Worm (Caenorhabditis elegans): ENCODE results near the gene apc-11.

Gene apc-11

DNA sequence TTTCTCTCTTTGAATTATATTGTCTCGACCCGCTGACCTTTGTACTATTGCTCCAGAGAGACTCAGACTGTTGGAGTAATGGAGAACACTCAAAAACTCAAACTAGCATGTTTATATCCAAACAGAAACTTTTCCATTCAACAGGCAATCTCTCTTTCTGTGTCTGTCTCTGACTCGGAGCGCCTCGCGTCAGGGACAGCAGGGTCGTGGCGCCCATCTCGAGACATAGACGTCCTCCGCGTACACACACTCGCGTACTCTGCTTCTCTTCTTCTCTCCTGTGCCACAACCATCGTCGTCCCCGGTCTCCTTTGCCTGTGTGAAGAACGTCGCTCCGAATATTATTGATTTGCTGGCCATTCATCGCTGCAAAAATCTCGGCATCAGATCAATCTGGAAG lies 42.3 kb downstream of the apc-11 start:
- TF ChIP-seq fos-1 (tag; optimal IDR thresholded peaks at IDR 0.05) (no peak), lin-39 (tag; optimal IDR thresholded peaks at IDR 0.05) (no peak), alr-1 (tag; optimal IDR thresholded peaks at IDR 0.05; ENCODE audit: borderline replicate concordance) (no peak), C34B4.2 (tag; optimal IDR thresholded peaks at IDR 0.05) (no peak), dpl-1 (GFP tag; optimal IDR thresholded peaks at IDR 0.05) (peak; percentile 21 to 47 (median 43)), zag-1 (tag; optimal IDR thresholded peaks at IDR 0.05) (no peak), ces-1 (GFP tag; optimal IDR thresholded peaks at IDR 0.05) (no peak), mef-2 (tag; optimal IDR thresholded peaks at IDR 0.05) (no peak), lin-14 (GFP tag; optimal IDR thresholded peaks at IDR 0.05) (peak; percentile 97), xbp-1 (tag; optimal IDR thresholded peaks at IDR 0.05) (peak; percentile 15), mep-1 (tag; optimal IDR thresholded peaks at IDR 0.05) (peak; percentile 61), nhr-19 (GFP tag; conservative IDR thresholded peaks at IDR 0.05) (peak; percentile 64), F16B12.6 (tag; optimal IDR thresholded peaks at IDR 0.05) (no peak), hlh-4 (tag; optimal IDR thresholded peaks at IDR 0.05) (no peak), lin-15B (tag; optimal IDR thresholded peaks at IDR 0.05) (no peak), unc-98 (GFP tag; IDR thresholded peaks at IDR 0.05) (no peak), nhr-71 (tag; optimal IDR thresholded peaks at IDR 0.05) (peak; percentile 73), snpc-4 (tag; optimal IDR thresholded peaks at IDR 0.05) (peak; percentile 23), efl-1 (optimal IDR thresholded peaks at IDR 0.05) (peak; percentile 55 to 63), efl-1 (GFP tag; optimal IDR thresholded peaks at IDR 0.05 in 1 of 2) (peak in 1 of 2 experiments; percentile 24), nhr-76 (tag; optimal IDR thresholded peaks at IDR 0.05) (no peak), ceh-88 (GFP tag; IDR thresholded peaks at IDR 0.05) (no peak), dsc-1 (tag; optimal IDR thresholded peaks at IDR 0.05) (peak; percentile 23), ceh-8 (GFP tag; optimal IDR thresholded peaks at IDR 0.05) (no peak), jun-1 (tag; optimal IDR thresholded peaks at IDR 0.05) (peak; percentile 57), ztf-4 (tag; optimal IDR thresholded peaks at IDR 0.05) (peak; percentile 20), sox-4 (tag; optimal IDR thresholded peaks at IDR 0.05) (no peak), skn-1 (tag; optimal IDR thresholded peaks at IDR 0.05) (peak; percentile 67), lsy-2 (tag; optimal IDR thresholded peaks at IDR 0.05) (peak; percentile 48 to 77), vab-15 (tag; optimal IDR thresholded peaks at IDR 0.05) (no peak), fkh-4 (tag; optimal IDR thresholded peaks at IDR 0.05; ENCODE audit: borderline replicate concordance) (no peak), egl-13 (tag; optimal IDR thresholded peaks at IDR 0.05) (peak; percentile 7), tbx-2 (tag; optimal IDR thresholded peaks at IDR 0.05) (peak; percentile 60), pqm-1 (tag; optimal IDR thresholded peaks at IDR 0.05) (no peak), nhr-77 (tag; optimal IDR thresholded peaks at IDR 0.05) (peak; percentile 83), nhr-47 (tag; optimal IDR thresholded peaks at IDR 0.05) (peak; percentile 44), nhr-28 (tag; optimal IDR thresholded peaks at IDR 0.05) (no peak), ceh-82 (tag; optimal IDR thresholded peaks at IDR 0.05) (peak in 2 of 3 experiments; percentile 31 to 81), elt-3 (tag; optimal IDR thresholded peaks at IDR 0.05) (peak in 1 of 6 experiments; percentile 39), nhr-84 (tag; optimal IDR thresholded peaks at IDR 0.05) (no peak), grh-1 (GFP tag; IDR thresholded peaks at IDR 0.05) (no peak), rnt-1 (tag; optimal IDR thresholded peaks at IDR 0.05) (peak; percentile 57), egl-27 (tag; optimal IDR thresholded peaks at IDR 0.05) (peak; percentile 6 to 36), nhr-90 (tag; optimal IDR thresholded peaks at IDR 0.05; ENCODE audit: poor library complexity) (peak; percentile 24), mdl-1 (tag; optimal IDR thresholded peaks at IDR 0.05) (peak in 1 of 2 experiments; percentile 57), nhr-11 (tag; optimal IDR thresholded peaks at IDR 0.05) (no peak), isw-1 (GFP tag; IDR thresholded peaks at IDR 0.05) (no peak; the same call in 1 of the 2 replicates), elt-2 (tag; optimal IDR thresholded peaks at IDR 0.05) (no peak), ets-5 (GFP tag; IDR thresholded peaks at IDR 0.05) (no peak), swsn-7 (tag; optimal IDR thresholded peaks at IDR 0.05) (peak; percentile 65), snu-23 (GFP tag; optimal IDR thresholded peaks at IDR 0.05) (peak; percentile 82), lin-13 (GFP tag; optimal IDR thresholded peaks at IDR 0.05) (peak; percentile 16), zip-4 (GFP tag; optimal IDR thresholded peaks at IDR 0.05) (no peak), nhr-12 (tag; optimal IDR thresholded peaks at IDR 0.05) (no peak)

Data from whole organism, L1 larva.